Fruit fly (Drosophila melanogaster): ENCODE data around the gene CG31407.

The CG31407 gene

dm6 chr3R:10025050-10025449 is at the start of gene CG31407:
Gene CG31407, minus strand, starts transcription at chr3R:10025150.
- TF ChIP-seq CG13775 (GFP tag; optimal IDR thresholded peaks at IDR 0.05) = no peak
- no peak for TF ChIP-seq Nf-YC (tag; optimal IDR thresholded peaks at IDR 0.05)
- peak; percentile 65 for TF ChIP-seq sens (GFP tag)
- no peak for TF ChIP-seq fu2 (GFP tag; optimal IDR thresholded peaks at IDR 0.05)
- no peak for TF ChIP-seq CG7745 (tag; optimal IDR thresholded peaks at IDR 0.05)
- no peak for TF ChIP-seq bbx (GFP tag; IDR thresholded peaks at IDR 0.05; ENCODE audit: partially characterized antibody)

- TF ChIP-seq gem (tag; optimal IDR thresholded peaks at IDR 0.05) (no peak), ind (GFP tag; optimal IDR thresholded peaks at IDR 0.05) (no peak), CG11560 (tag; IDR thresholded peaks at IDR 0.05) (no peak), CG5180 (GFP tag; optimal IDR thresholded peaks at IDR 0.05) (no peak), CG8388 (GFP tag; optimal IDR thresholded peaks at IDR 0.05) (no peak)
Measured at dm6 chr3R:10070817-10071216, 45.9 kb upstream of the CG31407 start, which contains the start of gene nerfin-2. Gene nerfin-2, plus strand, starts transcription at chr3R:10071117.

DNA sequence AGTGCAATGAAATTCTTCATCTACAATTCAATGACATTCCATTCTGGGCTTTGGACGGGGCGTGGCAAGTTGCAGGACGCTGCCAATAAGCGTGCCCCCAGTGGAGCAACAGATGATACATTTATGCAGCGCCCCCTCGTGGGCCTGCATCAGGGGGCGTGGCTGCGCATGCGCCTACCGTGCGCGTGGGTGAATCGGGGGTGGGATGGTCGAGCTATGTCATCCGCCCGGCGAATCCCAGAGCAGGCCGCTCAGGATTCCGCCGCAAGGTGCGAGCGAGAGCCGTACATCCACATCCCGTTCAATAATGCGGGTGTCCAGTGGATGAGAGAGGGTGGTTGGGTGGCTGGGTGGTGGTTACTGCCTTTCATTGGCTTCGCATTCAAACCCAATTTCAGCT is 45.2 kb upstream of the CG31407 start:
- TF ChIP-seq Nf-YB (GFP tag; optimal IDR thresholded peaks at IDR 0.05) = peak; percentile 96
- TF ChIP-seq chinmo (GFP tag; IDR thresholded peaks at IDR 0.05; ENCODE audit: partially characterized antibody) = peak; percentile 63; the same call in 1 of the 4 replicates
- TF ChIP-seq ewg (GFP tag; optimal IDR thresholded peaks at IDR 0.05) = peak; percentile 95
- no peak for TF ChIP-seq ems (GFP tag; optimal IDR thresholded peaks at IDR 0.05)
- TF ChIP-seq dimm (GFP tag; IDR thresholded peaks at IDR 0.05) = 0 out of 2 replicates have a peak, but pooled peaks have one; percentile 12
- TF ChIP-seq CG1832 (GFP tag; optimal IDR thresholded peaks at IDR 0.05) = peak; percentile 32
- TF ChIP-seq NC2α (GFP tag; optimal IDR thresholded peaks at IDR 0.05) = no peak
- no peak for TF ChIP-seq CG43689 (GFP tag; IDR thresholded peaks at IDR 0.05)
- peak; percentile 79 for TF ChIP-seq nerfin-1 (tag; optimal IDR thresholded peaks at IDR 0.05)
- TF ChIP-seq Dref (GFP tag; IDR thresholded peaks at IDR 0.05) = 0 out of 2 replicates have a peak, but pooled peaks have one; percentile 1
- peak; percentile 46; the same call in 1 of the 2 replicates for TF ChIP-seq seq (GFP tag; IDR thresholded peaks at IDR 0.05)
- TF ChIP-seq CG6654 (GFP tag; optimal IDR thresholded peaks at IDR 0.05) = no peak
- no peak for TF ChIP-seq CG4730 (GFP tag; IDR thresholded peaks at IDR 0.05)
- TF ChIP-seq Nf-YC (tag; optimal IDR thresholded peaks at IDR 0.05) = peak; percentile 97
- TF ChIP-seq scrt (GFP tag; optimal IDR thresholded peaks at IDR 0.05) = peak; percentile 95
- 0 out of 3 replicates have a peak, but pooled peaks have one; percentile 16 for TF ChIP-seq CG16813 (GFP tag; IDR thresholded peaks at IDR 0.05; ENCODE audit: partially characterized antibody)
- 0 out of 2 replicates have a peak, but pooled peaks have one; percentile 18 for TF ChIP-seq dan (GFP tag; IDR thresholded peaks at IDR 0.05)
- TF ChIP-seq onecut (GFP tag; IDR thresholded peaks at IDR 0.05) = peak; percentile 39; the same call in 1 of the 2 replicates
- TF ChIP-seq CG32532 (GFP tag; IDR thresholded peaks at IDR 0.05) = 0 out of 2 replicates have a peak, but pooled peaks have one; percentile 25
- TF ChIP-seq esg (GFP tag; conservative IDR thresholded peaks at IDR 0.05) = no peak

DNA sequence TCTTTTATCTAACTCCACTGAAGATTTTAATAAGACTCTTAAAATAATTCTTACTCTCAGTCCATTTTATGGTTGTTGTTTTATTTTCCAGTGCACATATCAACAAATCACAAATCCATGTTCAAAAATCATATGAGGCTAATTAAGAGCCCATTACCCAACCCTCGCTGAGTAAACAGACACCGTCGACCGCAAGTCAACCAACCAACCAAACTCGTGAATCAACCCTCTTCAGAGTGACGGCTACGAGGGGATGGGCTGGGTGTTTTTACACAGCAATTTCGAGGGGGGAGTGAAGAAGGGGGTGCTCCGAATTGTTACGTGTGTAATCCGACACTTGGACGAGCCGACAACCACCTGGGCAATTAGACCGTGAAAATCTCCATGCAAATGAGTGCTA is 43.8 kb upstream of the CG31407 start:
- TF ChIP-seq Nf-YB (GFP tag; optimal IDR thresholded peaks at IDR 0.05) = peak; percentile 42
- no peak for TF ChIP-seq zfh1 (GFP tag; IDR thresholded peaks at IDR 0.05)
- peak; percentile 56 for TF ChIP-seq sens (GFP tag)
- TF ChIP-seq pros (GFP tag; optimal IDR thresholded peaks at IDR 0.05) = peak; percentile 28
- no peak for TF ChIP-seq CG6683 (GFP tag; optimal IDR thresholded peaks at IDR 0.05)
- no peak for TF ChIP-seq Optix (GFP tag; IDR thresholded peaks at IDR 0.05)
- TF ChIP-seq gem (tag; optimal IDR thresholded peaks at IDR 0.05) = peak; percentile 23
- TF ChIP-seq CG18476 (GFP tag; optimal IDR thresholded peaks at IDR 0.05) = peak; percentile 90
- TF ChIP-seq CG15696 (tag; optimal IDR thresholded peaks at IDR 0.05) = no peak
- TF ChIP-seq Sin3A (optimal IDR thresholded peaks at IDR 0.05) = no peak
- TF ChIP-seq Nf-YC (tag; optimal IDR thresholded peaks at IDR 0.05) = peak; percentile 61
- TF ChIP-seq Eip74EF (GFP tag; optimal IDR thresholded peaks at IDR 0.05) = no peak

All from whole organism, embryonic.